Fruit fly (Drosophila melanogaster) ovary, adult (tissue): ENCODE measurements around the gene CG12310.

Experiments
- CG17801 ChIP-seq: fragments of 200-800 bp; optimal IDR thresholded peaks from 2 replicates; lab custom pipeline; 2019; ENCODE audit warnings: missing biosample characterization, mild to moderate bottlenecking, missing genetic modification characterization, moderate library complexity; ENCODE audit not compliant: partially characterized antibody

Gene CG12310

DNA sequence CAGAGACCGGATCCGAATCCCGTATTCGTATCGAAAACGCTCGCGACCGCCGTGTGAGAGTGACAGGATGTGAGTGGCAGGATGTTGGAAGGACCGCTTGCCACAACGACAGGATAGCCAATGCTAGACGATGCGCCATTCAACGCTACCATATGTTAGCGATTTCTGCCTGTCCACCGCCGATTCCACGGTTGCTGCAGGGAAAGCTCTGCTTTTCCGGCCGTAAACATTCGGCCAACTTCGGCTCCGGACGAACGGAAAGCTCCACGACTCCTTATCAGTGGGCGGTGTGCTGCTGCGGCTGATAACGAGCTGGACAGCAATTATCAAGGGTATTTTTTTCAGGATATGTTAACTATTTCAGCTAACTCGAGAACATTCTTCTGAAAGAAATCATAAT lies 14.3 kb upstream of the CG12310 start, which contains the start of gene Sytbeta:
Sytbeta (minus strand) TSS at position 101 of the 400 bp plus-strand sequence.
- TF ChIP-seq CG17801 (GFP tag; lab: Kevin White, UChicago): no peak

DNA sequence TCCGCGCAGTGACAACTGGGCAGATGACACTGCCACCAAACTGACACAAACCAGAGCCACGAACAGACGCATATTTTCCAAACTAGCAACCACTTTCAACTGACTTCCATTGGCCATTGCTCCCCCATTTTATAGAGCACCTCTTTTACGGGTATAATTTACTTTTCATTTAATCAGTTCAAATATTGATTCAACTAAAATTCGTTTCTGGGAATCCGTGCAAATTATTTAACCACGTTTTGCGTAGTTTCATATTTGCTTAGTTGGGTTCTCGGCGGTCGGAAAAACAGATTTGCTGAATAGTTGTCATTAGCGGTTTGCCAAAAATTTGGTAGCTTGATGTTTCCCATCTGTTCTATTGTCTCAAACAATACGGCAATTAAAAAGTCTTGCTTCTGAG lies 11.0 kb upstream of the CG12310 start, which contains the start of gene CG13460:
CG13460 (minus strand) TSS at position 101 of the 400 bp plus-strand sequence.
- TF ChIP-seq CG17801 (GFP tag; lab: Kevin White, UChicago): no peak

DNA sequence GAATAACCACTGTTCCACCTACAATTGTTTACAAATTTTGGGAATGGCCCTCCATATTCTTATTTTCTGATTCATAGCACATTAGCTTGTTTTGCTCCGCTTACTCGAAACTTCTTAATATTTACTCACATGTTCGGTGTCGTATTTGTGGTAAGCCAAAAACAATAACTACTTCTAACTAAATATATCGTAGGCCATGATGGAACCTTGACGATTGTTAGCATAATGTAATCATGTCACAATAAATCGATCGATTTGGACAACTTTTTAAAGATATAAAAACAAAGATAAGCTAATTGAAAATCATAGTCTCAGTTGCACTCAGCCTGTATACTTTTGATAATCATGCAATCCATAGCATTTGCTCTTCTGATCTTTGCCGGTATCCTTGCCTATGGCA lies 3.9 kb upstream of the CG12310 start, which contains the start of gene EAChm:
EAChm (plus strand) TSS at position 301 of the 400 bp plus-strand sequence.
- TF ChIP-seq CG17801 (GFP tag; lab: Kevin White, UChicago): no peak

DNA sequence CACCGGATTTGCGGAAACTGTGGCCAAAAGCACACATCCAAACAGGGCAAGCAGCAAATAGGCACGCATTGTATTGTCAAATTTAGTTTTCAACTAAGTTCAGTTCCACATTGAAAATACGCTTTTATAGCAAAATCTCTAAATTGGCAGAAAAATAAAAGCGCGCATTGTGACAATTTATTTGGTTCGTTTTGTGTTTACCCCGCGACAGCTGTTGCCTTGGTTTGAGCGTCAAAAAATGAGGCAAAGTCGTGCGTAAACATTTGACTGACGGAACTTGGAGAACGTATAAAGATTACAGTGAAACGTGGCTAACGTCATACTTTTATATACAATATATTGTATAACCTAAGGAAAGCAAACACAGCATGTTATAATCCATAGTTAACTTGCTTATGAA lies 3.4 kb upstream of the CG12310 start, which contains the start of gene CG18649:
CG18649 (minus strand) TSS at position 101 of the 400 bp plus-strand sequence.
- TF ChIP-seq CG17801 (GFP tag; lab: Kevin White, UChicago): no peak

DNA sequence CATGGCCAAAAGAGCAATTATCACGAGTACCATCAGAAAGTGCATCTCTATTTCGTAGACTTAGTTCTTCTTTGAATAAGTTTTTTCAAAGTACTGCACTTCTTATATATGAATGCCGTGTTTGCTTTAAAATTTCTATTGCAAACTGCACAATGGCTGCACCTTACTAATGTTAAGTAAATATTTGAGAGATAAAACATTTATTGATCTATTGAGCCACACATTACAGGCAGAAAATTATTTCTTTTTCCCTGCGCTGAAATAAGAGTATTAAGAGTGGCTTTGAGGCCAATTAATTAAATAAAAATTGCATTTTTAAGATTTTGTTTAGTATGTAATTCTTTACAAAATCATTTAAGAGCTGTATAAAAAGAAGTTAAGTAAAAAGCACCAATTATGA lies 2.6 kb upstream of the CG12310 start, which contains the start of gene CG43680:
CG43680 (minus strand) TSS at position 101 of the 400 bp plus-strand sequence.
- no peak for TF ChIP-seq CG17801 (GFP tag; lab: Kevin White, UChicago)

DNA sequence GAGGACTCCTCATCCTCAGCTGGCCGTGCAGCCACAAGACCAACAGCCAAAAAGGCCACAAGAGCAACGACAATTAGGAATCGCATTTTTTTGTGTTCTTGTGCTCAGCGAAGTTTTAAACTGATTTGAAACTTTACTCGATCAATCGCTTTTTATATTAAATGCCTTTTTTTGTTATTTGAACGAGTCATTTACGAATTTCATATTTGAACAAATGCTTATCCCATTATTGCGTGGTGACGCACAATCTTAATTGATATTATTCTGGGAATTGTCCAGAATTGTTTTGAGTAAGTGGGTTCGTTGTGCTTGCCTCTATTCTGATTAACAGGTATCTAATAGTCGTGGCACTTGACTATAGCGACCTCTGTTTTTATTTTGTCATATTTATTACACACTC lies 1.8 kb upstream of the CG12310 start, which contains the start of gene CG13461:
CG13461 (minus strand) TSS at position 101 of the 400 bp plus-strand sequence.
- TF ChIP-seq CG17801 (GFP tag; lab: Kevin White, UChicago): no peak

DNA sequence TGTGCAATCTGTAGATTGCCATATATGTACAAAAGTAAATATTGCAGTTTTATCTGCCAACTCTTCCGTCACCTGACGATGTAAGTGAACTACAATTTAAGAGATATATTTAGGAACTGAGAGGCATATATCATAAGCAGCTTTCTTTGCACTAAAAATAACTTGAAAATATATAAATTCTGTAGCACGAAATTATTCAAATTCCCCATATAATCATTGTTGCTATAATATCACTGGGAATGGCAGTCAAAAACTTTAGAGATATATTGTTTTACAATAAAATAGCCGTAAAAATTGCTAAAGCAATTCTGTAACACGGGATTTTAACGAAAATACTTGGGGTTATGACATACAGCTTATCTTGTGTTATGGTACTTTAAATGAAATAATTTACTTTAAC lies 719 bp upstream of the CG12310 start, which contains the start of gene CG43679:
CG43679 (minus strand) TSS at position 101 of the 400 bp plus-strand sequence.
- no peak for TF ChIP-seq CG17801 (GFP tag; lab: Kevin White, UChicago)

DNA sequence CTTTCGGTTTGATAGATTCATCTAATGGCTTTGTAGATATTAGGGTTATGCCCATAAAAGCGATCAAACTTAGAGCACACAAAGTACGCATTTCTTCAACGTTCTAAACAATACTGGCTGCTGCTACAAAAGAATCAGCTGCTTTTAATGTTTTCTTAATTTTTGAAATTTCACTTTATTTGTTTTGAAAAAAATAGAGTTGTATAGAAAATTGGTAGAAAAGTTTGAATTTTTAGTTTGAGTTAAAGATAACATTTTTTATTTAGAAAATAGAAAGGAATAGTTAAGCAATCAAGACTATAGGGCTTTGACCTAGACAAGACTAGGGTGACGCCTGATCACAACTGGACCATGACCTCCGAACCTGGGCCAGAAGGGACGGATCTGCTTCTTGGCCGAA lies 497 bp downstream of the CG12310 start, which contains the start of gene CG18581:
CG18581 (minus strand) TSS at position 101 of the 400 bp plus-strand sequence.
- TF ChIP-seq CG17801 (GFP tag; lab: Kevin White, UChicago): no peak

DNA sequence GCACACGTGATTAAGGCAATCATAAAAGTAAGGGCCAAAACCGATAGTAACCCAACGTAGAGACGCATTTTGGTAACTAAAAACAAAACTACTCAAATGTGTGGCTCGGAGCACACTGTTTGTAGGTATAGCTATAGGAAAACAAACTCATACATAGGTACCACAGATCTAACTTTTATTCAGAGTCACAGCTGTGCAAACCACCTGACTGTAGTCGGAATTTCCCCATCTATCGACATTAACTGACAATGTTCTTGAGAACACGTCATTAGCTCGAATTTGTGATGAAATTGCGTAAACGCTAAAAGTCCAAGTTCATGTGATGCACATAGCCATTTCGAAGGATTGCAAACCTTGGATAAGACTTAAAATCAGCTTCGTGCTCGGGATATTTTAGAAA lies 1.2 kb downstream of the CG12310 start, which contains the start of gene CG43678:
CG43678 (minus strand) TSS at position 101 of the 400 bp plus-strand sequence.
- TF ChIP-seq CG17801 (GFP tag; lab: Kevin White, UChicago): no peak

DNA sequence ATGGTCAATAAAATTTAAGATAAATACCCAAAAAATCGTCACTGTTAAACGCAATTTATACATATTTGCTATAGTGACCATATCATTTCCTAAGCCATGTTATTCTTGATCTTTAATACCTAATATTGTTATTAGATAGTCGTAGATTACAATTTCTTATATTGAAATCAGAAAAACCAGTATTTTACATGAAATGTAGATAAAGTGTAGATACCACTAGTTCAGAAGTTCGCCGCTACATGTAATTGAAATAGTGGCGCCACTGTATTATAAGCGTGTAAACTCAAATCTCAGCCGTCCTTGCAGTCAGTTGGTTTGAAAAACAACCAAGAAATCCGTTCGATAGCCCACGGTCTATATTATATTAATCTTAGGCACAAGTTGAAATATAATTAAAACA lies 2.5 kb downstream of the CG12310 start:
- TF ChIP-seq CG17801 (GFP tag; lab: Kevin White, UChicago): no peak

DNA sequence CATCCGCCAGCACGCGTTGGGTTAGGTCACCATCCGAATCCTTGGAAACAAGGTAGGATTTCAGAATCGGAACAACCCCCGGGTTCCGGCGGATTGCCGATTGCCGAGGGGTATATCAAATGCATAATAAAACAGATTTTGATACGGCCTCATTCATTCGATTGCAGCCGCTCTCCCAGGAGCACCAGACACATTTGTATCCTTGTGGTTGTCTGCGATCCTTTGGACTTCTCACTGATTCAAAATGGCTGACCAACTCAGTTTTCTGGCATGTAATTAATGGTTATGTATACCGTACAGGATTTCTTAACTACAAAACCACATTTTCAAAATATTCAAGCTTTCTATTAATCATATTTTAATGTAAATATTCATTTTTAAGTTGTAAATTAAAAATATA lies 3.0 kb downstream of the CG12310 start:
- TF ChIP-seq CG17801 (GFP tag; lab: Kevin White, UChicago): no peak

DNA sequence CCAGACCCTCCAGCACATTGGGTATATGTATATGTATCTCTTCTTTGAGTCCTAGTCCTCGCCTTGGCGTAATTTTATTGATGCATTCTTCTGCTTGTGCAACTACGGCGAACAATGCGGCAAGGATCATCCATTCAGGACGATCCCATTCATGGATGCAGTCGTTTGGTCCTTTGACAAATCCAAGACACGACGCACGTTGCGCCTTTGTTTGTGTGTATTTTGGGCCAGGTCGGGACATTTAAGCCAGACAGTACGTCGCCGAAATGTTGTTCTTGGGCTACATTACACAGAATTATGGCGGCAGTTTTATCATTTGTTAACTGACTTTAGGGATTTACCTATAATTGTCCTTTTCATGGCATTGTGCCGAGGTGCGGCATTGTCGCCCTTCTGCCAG lies 5.5 kb downstream of the CG12310 start:
- no peak for TF ChIP-seq CG17801 (GFP tag; lab: Kevin White, UChicago)

DNA sequence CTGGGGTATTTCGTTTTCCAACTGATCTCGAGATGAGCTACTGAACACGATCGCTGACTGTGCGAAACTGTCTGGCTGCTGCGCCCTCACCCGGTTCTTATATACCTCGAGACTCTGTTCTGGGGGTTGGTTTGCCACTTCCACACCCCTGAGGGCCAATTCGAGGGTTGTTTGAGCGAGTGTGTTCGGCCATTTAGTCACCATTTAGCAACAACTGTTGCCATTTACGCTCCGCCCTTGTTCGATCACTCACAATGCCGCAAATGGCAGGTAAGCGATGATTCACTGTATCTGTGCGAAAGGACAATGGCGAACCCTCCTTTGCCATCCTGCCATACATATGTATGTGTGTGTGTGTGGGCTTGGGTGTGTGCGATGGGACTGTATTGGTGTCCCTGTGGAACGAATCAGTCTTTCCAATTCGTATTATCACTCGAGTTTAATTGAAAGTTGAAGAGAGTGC lies 6.7 kb downstream of the CG12310 start, which contains the start of gene ind:
ind (minus strand) TSS at position 51 of the 463 bp plus-strand sequence.
- TF ChIP-seq CG17801 (GFP tag; lab: Kevin White, UChicago): no peak

DNA sequence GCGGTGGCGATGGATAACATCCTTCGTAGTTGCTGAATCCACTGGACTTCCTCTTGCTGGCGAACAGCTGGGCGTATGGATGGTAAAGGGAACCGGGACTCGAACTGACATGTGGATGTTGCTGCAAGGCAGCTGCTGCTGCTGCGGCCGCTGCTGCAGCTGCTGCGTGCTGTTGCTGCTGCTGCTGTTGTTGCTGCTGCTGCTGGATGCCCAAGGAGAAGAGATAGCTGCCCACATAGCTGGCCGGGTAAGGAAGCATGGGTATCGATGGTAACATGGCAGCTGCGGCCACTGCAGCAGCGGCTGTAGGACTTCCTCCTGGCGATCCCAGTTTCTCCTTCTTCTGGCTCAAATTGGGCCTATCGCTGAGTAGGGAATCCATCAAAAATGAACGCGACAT lies 7.1 kb downstream of the CG12310 start:
- no peak for TF ChIP-seq CG17801 (GFP tag; lab: Kevin White, UChicago)

DNA sequence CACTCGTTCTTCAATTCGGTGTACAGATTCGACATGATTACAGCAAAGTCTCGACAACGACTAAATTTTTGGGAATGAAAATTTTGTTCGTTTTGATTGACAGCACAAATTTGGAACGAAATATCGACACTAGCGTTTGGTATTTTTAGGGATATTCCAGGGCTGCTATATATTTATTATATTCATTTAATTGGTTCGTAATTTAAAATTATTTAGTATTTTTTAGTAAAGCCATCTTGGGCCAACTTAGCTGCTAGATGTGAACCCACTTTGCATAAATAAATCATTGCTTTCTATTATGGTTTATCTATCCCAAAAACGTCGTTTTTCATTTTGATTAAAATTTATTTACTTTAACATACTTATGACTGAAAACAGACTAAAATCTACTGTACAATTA lies 8.1 kb downstream of the CG12310 start, which contains the start of gene Rpn12R:
Rpn12R (minus strand) TSS at position 101 of the 400 bp plus-strand sequence.
- TF ChIP-seq CG17801 (GFP tag; lab: Kevin White, UChicago): no peak

DNA sequence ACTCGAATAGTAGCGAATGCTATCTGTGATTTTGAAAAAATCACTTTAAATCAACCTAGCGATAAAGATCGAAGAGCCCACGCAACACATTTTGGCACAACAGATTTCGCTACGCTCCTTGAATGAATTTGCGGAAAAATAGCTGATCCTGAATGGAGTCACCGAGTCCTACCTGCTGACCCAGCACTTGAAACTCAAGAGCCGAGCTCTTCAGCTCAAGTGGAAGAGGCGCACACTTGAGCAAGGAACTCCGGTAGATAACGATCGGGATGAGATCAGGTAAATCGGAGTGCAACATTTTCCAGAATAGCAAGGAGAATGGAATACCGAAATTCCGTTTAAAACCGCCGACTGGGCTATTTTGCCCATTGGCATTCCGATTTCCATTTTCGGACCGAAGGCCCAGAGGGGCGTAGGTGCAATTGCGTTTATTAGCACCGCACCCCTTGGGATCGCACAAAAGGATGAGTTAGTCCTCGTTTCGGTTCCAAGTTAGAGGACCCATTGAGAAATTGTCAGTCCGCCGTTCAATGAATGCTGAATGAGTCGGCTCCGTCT lies 10.2 kb downstream of the CG12310 start:
- no peak for TF ChIP-seq CG17801 (GFP tag; lab: Kevin White, UChicago)
